Worm (Caenorhabditis elegans) whole organism, mixed stage, embryonic: ENCODE measurements around the gene str-153.

Source experiments
- blmp-1 ChIP-seq: fragments of 150-350 bp; optimal IDR thresholded peaks from 2 replicates; lab custom pipeline; 2014; ENCODE audit warnings: missing biosample characterization, missing genetic modification characterization
- ceh-39 ChIP-seq: fragments of 150-350 bp; optimal IDR thresholded peaks from 2 replicates; lab custom pipeline; 2014; ENCODE audit warnings: missing biosample characterization, missing genetic modification characterization
- elt-1 ChIP-seq: sonication (generic microtip); optimal IDR thresholded peaks from 2 replicates; lab custom pipeline; 2017; ENCODE audit warnings: missing genetic modification characterization, mild to moderate bottlenecking, missing compliant biosample characterization, antibody characterized with exemption, moderate library complexity, borderline replicate concordance; ENCODE audit not compliant: insufficient read depth
- mep-1 ChIP-seq: fragments of 150-350 bp; optimal IDR thresholded peaks from 2 replicates; lab custom pipeline; 2017; ENCODE audit warnings: missing biosample characterization, missing genetic modification reagents, missing genetic modification characterization, inconsistent platforms
- nhr-12 ChIP-seq: fragments of 150-350 bp; optimal IDR thresholded peaks from 2 replicates; lab custom pipeline; 2014; ENCODE audit warnings: missing biosample characterization, missing genetic modification characterization
- nhr-28 ChIP-seq: fragments of 150-350 bp; optimal IDR thresholded peaks from 2 replicates; lab custom pipeline; 2014; ENCODE audit warnings: missing biosample characterization, missing genetic modification characterization
- nhr-76 ChIP-seq: sonication (generic microtip); optimal IDR thresholded peaks from 2 replicates; lab custom pipeline; 2017; ENCODE audit warnings: missing biosample characterization, missing genetic modification characterization
- pha-4 ChIP-seq: fragments of 150-350 bp; optimal IDR thresholded peaks from 2 replicates; lab custom pipeline; 2018; ENCODE audit warnings: missing biosample characterization, missing genetic modification reagents, missing genetic modification characterization
- sptf-1 ChIP-seq: sonication (generic microtip); optimal IDR thresholded peaks from 2 replicates; lab custom pipeline; 2017; ENCODE audit warnings: mild to moderate bottlenecking, missing genetic modification characterization, moderate library complexity, missing compliant biosample characterization
- unc-39 ChIP-seq: fragments of 150-350 bp; optimal IDR thresholded peaks from 2 replicates; lab custom pipeline; 2014; ENCODE audit warnings: missing biosample characterization, missing genetic modification characterization
- zip-8 ChIP-seq: fragments of 150-350 bp; optimal IDR thresholded peaks from 2 replicates; lab custom pipeline; 2014; ENCODE audit warnings: missing biosample characterization, missing genetic modification characterization

DNA sequence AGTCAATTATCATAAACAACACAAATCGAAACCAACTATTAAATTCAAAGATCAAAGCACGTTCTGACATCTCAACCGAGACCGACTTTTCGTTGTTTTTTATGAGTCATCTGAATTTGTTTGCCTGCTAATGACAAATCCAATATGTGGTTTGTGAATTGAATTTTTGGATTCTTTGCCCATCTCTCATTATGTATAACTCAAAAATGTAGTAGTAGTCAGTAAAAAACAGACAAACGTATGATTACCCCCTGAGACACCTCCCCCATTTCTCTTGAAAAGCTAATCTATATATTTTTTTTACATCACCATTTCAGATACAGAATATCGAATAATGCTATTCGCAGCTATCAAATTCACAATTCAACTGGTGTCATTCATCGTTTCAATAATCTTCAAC, 11.6 kb downstream of the str-153 start, which contains the start of gene str-169:
- TF ChIP-seq mep-1 (tag; lab: Kevin White, UChicago) (no peak), sptf-1 (tag; lab: Kevin White, UChicago) (no peak), zip-8 (tag; lab: Kevin White, UChicago) (no peak), nhr-12 (no peak), pha-4 (tag; lab: Kevin White, UChicago) (no peak), nhr-76 (no peak), blmp-1 (tag; lab: Kevin White, UChicago) (no peak), nhr-28 (tag; lab: Kevin White, UChicago) (no peak), elt-1 (tag; lab: Kevin White, UChicago) (no peak), unc-39 (tag; lab: Kevin White, UChicago) (no peak), ceh-39 (tag; lab: Kevin White, UChicago) (no peak)
